Fruit fly (Drosophila melanogaster) S2 (cell line): Measurements from ENCODE around the gene Nna1.

ENCODE experiments used
- CG8478 ChIP-seq: fragments of >200 bp; optimal IDR thresholded peaks from 2 replicates; lab custom pipeline; 2018
- CTCF ChIP-seq, 2 experiments: fragments of >200 bp; optimal IDR thresholded peaks; 2 replicates each; lab custom pipeline; 2018

Gene Nna1

DNA sequence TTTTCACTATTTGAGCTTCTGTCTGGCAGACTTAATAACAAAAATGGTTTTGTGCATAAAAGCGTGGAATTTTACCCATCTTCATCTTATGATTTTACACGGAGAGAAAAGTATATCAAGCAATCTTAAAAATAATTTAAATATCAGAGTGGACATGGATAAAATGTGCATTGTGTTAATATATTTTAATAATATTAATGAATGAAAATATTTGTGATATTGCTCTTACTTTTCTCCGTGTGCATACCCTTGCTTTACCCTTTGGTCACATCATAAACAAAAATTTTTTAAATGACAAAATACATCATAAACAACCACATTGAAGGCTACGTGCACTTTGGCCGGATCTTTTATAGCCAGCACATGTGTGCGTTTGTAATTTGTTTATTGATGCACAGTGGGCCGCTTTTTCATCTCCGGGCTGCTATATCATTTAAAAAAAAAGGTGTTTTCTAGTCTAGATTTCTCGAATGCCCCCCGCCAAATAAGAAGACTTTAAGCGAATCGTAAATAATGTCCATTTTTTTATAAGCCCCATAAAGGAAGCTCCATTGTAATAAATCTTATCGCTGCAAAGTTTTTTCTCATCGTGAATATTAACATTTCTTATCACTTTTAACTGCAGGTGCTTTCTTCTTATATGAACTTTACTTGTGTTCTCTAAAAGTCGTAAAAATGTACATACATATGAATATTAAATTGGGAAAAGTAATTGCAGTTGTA, 72.5 kb downstream of the Nna1 start:
- TF ChIP-seq CG8478 = no peak
- TF ChIP-seq CTCF (optimal IDR thresholded peaks at IDR 0.05; lab: Kevin White, UChicago) = no peak

DNA sequence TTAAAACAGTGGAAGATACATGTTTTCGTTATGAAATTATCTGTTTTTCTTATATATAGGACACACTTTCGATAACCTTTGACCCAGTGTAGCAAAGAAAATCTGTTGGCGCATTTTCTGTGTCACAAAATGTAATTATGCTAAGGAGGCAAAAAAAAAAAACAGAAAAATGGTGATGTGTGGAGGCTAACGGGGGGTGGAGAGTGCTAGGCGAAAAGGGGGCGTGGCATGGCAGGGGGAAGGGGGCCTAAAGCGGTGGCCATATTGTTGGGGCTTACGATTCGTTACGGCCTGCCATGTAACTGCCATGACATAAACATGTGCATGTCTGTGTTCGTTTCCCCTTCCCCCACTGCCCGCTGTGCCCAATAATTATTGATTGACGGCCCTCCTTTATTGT, 73.1 kb downstream of the Nna1 start:
- TF ChIP-seq CTCF (optimal IDR thresholded peaks at IDR 0.05; lab: Kevin White, UChicago) = no peak
- TF ChIP-seq CG8478 = no peak

DNA sequence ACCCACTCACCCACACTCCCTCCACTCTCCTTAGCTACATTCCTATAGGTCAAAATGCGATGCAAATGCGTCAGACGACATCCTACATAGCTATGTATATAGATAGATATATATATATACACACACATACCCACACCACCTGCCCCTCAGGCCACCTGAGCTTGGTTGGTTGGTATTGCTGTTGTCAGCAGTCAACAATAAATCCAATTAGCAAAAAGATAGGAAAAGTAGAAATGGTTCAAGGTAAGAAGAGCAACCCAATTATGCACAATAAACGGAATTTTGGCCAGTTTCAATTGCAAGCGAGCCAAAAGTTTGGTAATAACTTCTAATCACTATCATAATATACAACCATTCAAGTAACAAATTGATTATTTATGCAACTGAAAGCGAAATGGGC, 74.4 kb downstream of the Nna1 start:
- no peak for TF ChIP-seq CTCF (optimal IDR thresholded peaks at IDR 0.05; lab: Kevin White, UChicago)
- TF ChIP-seq CG8478 = no peak
